Fruit fly (Drosophila melanogaster): ENCODE measurements around the gene Oat.

- no peak for TF ChIP-seq usp (GFP tag; optimal IDR thresholded peaks at IDR 0.05)
- no peak for TF ChIP-seq pan (optimal IDR thresholded peaks at IDR 0.05)
- no peak for TF ChIP-seq EcR (GFP tag; optimal IDR thresholded peaks at IDR 0.05)
- TF ChIP-seq CG8478 (optimal IDR thresholded peaks at IDR 0.05), result no peak
Observed at dm6 chr3L:19694156-19694643, 44.5 kb upstream of the Oat start.
